Fruit fly (Drosophila melanogaster) whole organism, embryonic: Measurements from ENCODE around the gene NaPi-III.

Source experiments
- Abd-B ChIP-seq: fragments of 200-800 bp; sonication (Bioruptor generic); optimal IDR thresholded peaks from 2 replicates; lab custom pipeline; 2018; ENCODE audit warnings: missing biosample characterization, mild to moderate bottlenecking, missing genetic modification characterization, moderate library complexity
- Bdp1 ChIP-seq: fragments of 200-800 bp; sonication (Bioruptor generic); optimal IDR thresholded peaks from 3 replicates; lab custom pipeline; 2016; ENCODE audit warnings: missing biosample characterization, missing genetic modification characterization
- CG10147 ChIP-seq: fragments of 200-800 bp; sonication (Bioruptor generic); optimal IDR thresholded peaks from 2 replicates; lab custom pipeline; 2019; ENCODE audit warnings: missing biosample characterization, mild to moderate bottlenecking, missing genetic modification characterization, moderate library complexity
- CG10209 ChIP-seq: fragments of 200-800 bp; sonication (Bioruptor generic); optimal IDR thresholded peaks from 3 replicates; lab custom pipeline; 2017; ENCODE audit warnings: missing biosample characterization, mild to moderate bottlenecking, missing genetic modification characterization, missing genetic modification reagents
- CG1024 ChIP-seq: fragments of 200-800 bp; sonication (Bioruptor generic); IDR thresholded peaks from 2 replicates; pipeline ENCODE4 v1.3.6; 2022; ENCODE audit warnings: missing biosample characterization, missing genetic modification characterization
- CG11696 ChIP-seq: fragments of 200-800 bp; sonication (Bioruptor generic); IDR thresholded peaks from 2 replicates; pipeline ENCODE4 v1.3.6; 2022; ENCODE audit warnings: missing biosample characterization, missing genetic modification characterization
- CG12219 ChIP-seq: fragments of 200-800 bp; sonication (Bioruptor generic); optimal IDR thresholded peaks from 3 replicates; lab custom pipeline; 2018; ENCODE audit warnings: missing biosample characterization, mild to moderate bottlenecking, missing genetic modification characterization
- CG18262 ChIP-seq: fragments of 200-800 bp; optimal IDR thresholded peaks from 3 replicates; lab custom pipeline; 2019; ENCODE audit warnings: missing biosample characterization, mild to moderate bottlenecking, missing genetic modification characterization, moderate library complexity
- CG2116 ChIP-seq: fragments of 200-800 bp; sonication (Bioruptor generic); optimal IDR thresholded peaks from 3 replicates; lab custom pipeline; 2018; ENCODE audit warnings: missing biosample characterization, mild to moderate bottlenecking, missing genetic modification characterization
- CG30403 ChIP-seq: fragments of 200-800 bp; sonication (Bioruptor generic); optimal IDR thresholded peaks from 3 replicates; lab custom pipeline; 2016; ENCODE audit warnings: missing biosample characterization, missing genetic modification characterization
- CG31388 ChIP-seq: fragments of 200-800 bp; sonication (Bioruptor generic); optimal IDR thresholded peaks from 2 replicates; lab custom pipeline; 2016; ENCODE audit warnings: missing biosample characterization, missing genetic modification characterization
- CG3163 ChIP-seq: fragments of 200-800 bp; sonication (Bioruptor generic); optimal IDR thresholded peaks from 3 replicates; lab custom pipeline; 2016; ENCODE audit warnings: missing biosample characterization, missing genetic modification characterization
- CG3407 ChIP-seq: fragments of 200-800 bp; sonication (Bioruptor generic); optimal IDR thresholded peaks from 2 replicates; lab custom pipeline; 2018; ENCODE audit warnings: missing biosample characterization, mild to moderate bottlenecking, missing genetic modification characterization
- CG43689 ChIP-seq: fragments of 200-800 bp; sonication (Bioruptor generic); IDR thresholded peaks from 2 replicates; pipeline ENCODE4 v1.3.6; 2022; ENCODE audit warnings: missing biosample characterization, missing genetic modification characterization
- CG7271 ChIP-seq: fragments of 200-800 bp; sonication (Bioruptor generic); optimal IDR thresholded peaks from 2 replicates; lab custom pipeline; 2018; ENCODE audit warnings: missing biosample characterization, mild to moderate bottlenecking, missing genetic modification characterization, moderate library complexity
- CG7745 ChIP-seq: fragments of 200-800 bp; sonication (Bioruptor generic); optimal IDR thresholded peaks from 2 replicates; lab custom pipeline; 2018; ENCODE audit warnings: missing biosample characterization, mild to moderate bottlenecking, missing genetic modification characterization, moderate library complexity
- CG8281 ChIP-seq: fragments of 200-800 bp; sonication (Bioruptor generic); optimal IDR thresholded peaks from 2 replicates; lab custom pipeline; 2018; ENCODE audit warnings: missing biosample characterization, mild to moderate bottlenecking, missing genetic modification characterization, moderate library complexity
- CG8478 ChIP-seq: fragments of >200 bp; optimal IDR thresholded peaks from 2 replicates; lab custom pipeline; 2018
- CHES-1-like ChIP-seq: fragments of 200-800 bp; sonication (Bioruptor generic); optimal IDR thresholded peaks from 2 replicates; lab custom pipeline; 2016; ENCODE audit warnings: missing biosample characterization, missing genetic modification characterization
- Dek ChIP-seq: fragments of 200-800 bp; sonication (Bioruptor generic); optimal IDR thresholded peaks from 3 replicates; lab custom pipeline; 2019; ENCODE audit warnings: missing biosample characterization, mild to moderate bottlenecking, missing genetic modification characterization, moderate library complexity
- Dref ChIP-seq: fragments of 200-800 bp; sonication (Bioruptor generic); IDR thresholded peaks from 2 replicates; pipeline ENCODE4 v1.3.6; 2022; ENCODE audit warnings: missing biosample characterization, missing genetic modification characterization
- Ets97D ChIP-seq: fragments of 200-800 bp; sonication (Bioruptor generic); optimal IDR thresholded peaks from 3 replicates; lab custom pipeline; 2016; ENCODE audit warnings: missing biosample characterization, missing genetic modification characterization
- Fer2 ChIP-seq: fragments of 200-800 bp; sonication (Bioruptor generic); optimal IDR thresholded peaks from 2 replicates; lab custom pipeline; 2018; ENCODE audit warnings: missing biosample characterization, mild to moderate bottlenecking, missing genetic modification characterization, moderate library complexity
- NC2β ChIP-seq: fragments of 200-800 bp; sonication (Bioruptor generic); optimal IDR thresholded peaks from 2 replicates; lab custom pipeline; 2016; ENCODE audit warnings: missing biosample characterization, missing genetic modification characterization
- NK7.1 ChIP-seq: fragments of 200-800 bp; sonication (Bioruptor generic); optimal IDR thresholded peaks from 3 replicates; lab custom pipeline; 2016; ENCODE audit warnings: missing biosample characterization, missing genetic modification characterization
- Optix ChIP-seq: fragments of 200-800 bp; sonication (Bioruptor generic); IDR thresholded peaks from 3 replicates; pipeline ENCODE4 v1.3.6; 2022; ENCODE audit warnings: missing biosample characterization, missing genetic modification characterization
- Sox102F ChIP-seq: fragments of 200-800 bp; sonication (Bioruptor generic); optimal IDR thresholded peaks from 2 replicates; lab custom pipeline; 2018; ENCODE audit warnings: missing biosample characterization, mild to moderate bottlenecking, missing genetic modification characterization, moderate library complexity
- Spps ChIP-seq: fragments of 200-800 bp; sonication (Bioruptor generic); optimal IDR thresholded peaks from 2 replicates; lab custom pipeline; 2018; ENCODE audit warnings: missing biosample characterization, mild to moderate bottlenecking, missing genetic modification characterization
- Stat92E ChIP-seq, 3 experiments: fragments of >200 bp in 2 of 3; fragments of 200-800 bp in 1 of 3; sonication (Bioruptor generic) in 1 of 3; optimal IDR thresholded peaks; 2 replicates each; lab custom pipeline; 2017 to 2019; ENCODE audit warnings: missing biosample characterization in 3 of 3, missing genetic modification characterization in 3 of 3, mild to moderate bottlenecking in 1 of 3, moderate library complexity in 1 of 3
- ase ChIP-seq: fragments of 200-800 bp; sonication (Bioruptor generic); IDR thresholded peaks from 3 replicates; pipeline ENCODE4 v1.3.6; 2022; ENCODE audit warnings: missing biosample characterization, missing genetic modification characterization
- bbx ChIP-seq: fragments of 200-800 bp; sonication (Bioruptor generic); IDR thresholded peaks from 2 replicates; pipeline ENCODE4 v1.3.6; 2022; ENCODE audit warnings: missing biosample characterization, missing genetic modification characterization; ENCODE audit not compliant: partially characterized antibody
- cg ChIP-seq: fragments of 200-800 bp; sonication (Bioruptor generic); optimal IDR thresholded peaks from 3 replicates; lab custom pipeline; 2019; ENCODE audit warnings: missing biosample characterization, mild to moderate bottlenecking, missing genetic modification characterization, moderate library complexity
- ems ChIP-seq: fragments of 200-800 bp; sonication (Bioruptor generic); optimal IDR thresholded peaks from 3 replicates; lab custom pipeline; 2016; ENCODE audit warnings: missing biosample characterization, missing genetic modification characterization
- hkb ChIP-seq, 2 experiments: fragments of 200-800 bp in 1 of 2; fragments of >200 bp in 1 of 2; sonication (Bioruptor generic) in 1 of 2; IDR thresholded peaks in 1 of 2; optimal IDR thresholded peaks in 1 of 2; 2 replicates each; pipeline versions ENCODE4 v1.3.6 to Lab custom; 2017 to 2022; ENCODE audit warnings: missing biosample characterization in 1 of 2, missing genetic modification characterization in 1 of 2
- ind ChIP-seq: fragments of 200-800 bp; sonication (Bioruptor generic); optimal IDR thresholded peaks from 3 replicates; lab custom pipeline; 2016; ENCODE audit warnings: missing biosample characterization, missing genetic modification characterization
- jigr1 ChIP-seq: fragments of 200-800 bp; sonication (Bioruptor generic); IDR thresholded peaks from 3 replicates; pipeline ENCODE4 v1.3.6; 2022; ENCODE audit warnings: missing biosample characterization, missing genetic modification characterization
- kah ChIP-seq: fragments of 200-800 bp; sonication (Bioruptor generic); optimal IDR thresholded peaks from 2 replicates; lab custom pipeline; 2018; ENCODE audit warnings: missing biosample characterization, mild to moderate bottlenecking, missing genetic modification characterization
- luna ChIP-seq: fragments of 200-800 bp; sonication (Bioruptor generic); optimal IDR thresholded peaks from 2 replicates; lab custom pipeline; 2016; ENCODE audit warnings: missing biosample characterization, missing genetic modification characterization
- nau ChIP-seq: fragments of 200-800 bp; sonication (Bioruptor generic); optimal IDR thresholded peaks from 3 replicates; lab custom pipeline; 2017; ENCODE audit warnings: missing biosample characterization, mild to moderate bottlenecking, missing genetic modification characterization, missing genetic modification reagents
- pzg ChIP-seq: fragments of 200-800 bp; sonication (Bioruptor generic); optimal IDR thresholded peaks from 3 replicates; lab custom pipeline; 2018; ENCODE audit warnings: missing biosample characterization, mild to moderate bottlenecking, missing genetic modification characterization, moderate library complexity
- rib ChIP-seq: fragments of 200-800 bp; sonication (Bioruptor generic); IDR thresholded peaks from 2 replicates; pipeline ENCODE4 v1.3.6; 2022; ENCODE audit warnings: missing biosample characterization, missing genetic modification characterization
- run ChIP-seq: fragments of 200-800 bp; sonication (Bioruptor generic); optimal IDR thresholded peaks from 3 replicates; lab custom pipeline; 2018; ENCODE audit warnings: missing biosample characterization, mild to moderate bottlenecking, missing genetic modification characterization
- seq ChIP-seq: fragments of 200-800 bp; sonication (Bioruptor generic); IDR thresholded peaks from 2 replicates; pipeline ENCODE4 v1.3.6; 2022; ENCODE audit warnings: missing biosample characterization, missing genetic modification characterization
- slp2 ChIP-seq: fragments of 200-800 bp; sonication (Bioruptor generic); optimal IDR thresholded peaks from 2 replicates; lab custom pipeline; 2016; ENCODE audit warnings: missing biosample characterization, missing genetic modification characterization
- tll ChIP-seq, 2 experiments: fragments of 200-800 bp in 1 of 2; fragments of >200 bp in 1 of 2; sonication (Bioruptor generic) in 1 of 2; optimal IDR thresholded peaks; 2 replicates each; lab custom pipeline; 2017 to 2019; ENCODE audit warnings: missing biosample characterization in 2 of 2, missing genetic modification characterization in 2 of 2, mild to moderate bottlenecking in 1 of 2, moderate library complexity in 1 of 2
- vfl ChIP-seq: fragments of 200-800 bp; sonication (Bioruptor generic); optimal IDR thresholded peaks from 2 replicates; lab custom pipeline; 2016; ENCODE audit warnings: missing biosample characterization, missing genetic modification characterization
- wek ChIP-seq: fragments of 200-800 bp; sonication (Bioruptor generic); optimal IDR thresholded peaks from 3 replicates; lab custom pipeline; 2018; ENCODE audit warnings: missing biosample characterization, mild to moderate bottlenecking, missing genetic modification characterization, moderate library complexity
- zf30C ChIP-seq: fragments of 200-800 bp; sonication (Bioruptor generic); optimal IDR thresholded peaks from 3 replicates; lab custom pipeline; 2018; ENCODE audit warnings: missing biosample characterization, mild to moderate bottlenecking, missing genetic modification characterization

NaPi-III gene

DNA sequence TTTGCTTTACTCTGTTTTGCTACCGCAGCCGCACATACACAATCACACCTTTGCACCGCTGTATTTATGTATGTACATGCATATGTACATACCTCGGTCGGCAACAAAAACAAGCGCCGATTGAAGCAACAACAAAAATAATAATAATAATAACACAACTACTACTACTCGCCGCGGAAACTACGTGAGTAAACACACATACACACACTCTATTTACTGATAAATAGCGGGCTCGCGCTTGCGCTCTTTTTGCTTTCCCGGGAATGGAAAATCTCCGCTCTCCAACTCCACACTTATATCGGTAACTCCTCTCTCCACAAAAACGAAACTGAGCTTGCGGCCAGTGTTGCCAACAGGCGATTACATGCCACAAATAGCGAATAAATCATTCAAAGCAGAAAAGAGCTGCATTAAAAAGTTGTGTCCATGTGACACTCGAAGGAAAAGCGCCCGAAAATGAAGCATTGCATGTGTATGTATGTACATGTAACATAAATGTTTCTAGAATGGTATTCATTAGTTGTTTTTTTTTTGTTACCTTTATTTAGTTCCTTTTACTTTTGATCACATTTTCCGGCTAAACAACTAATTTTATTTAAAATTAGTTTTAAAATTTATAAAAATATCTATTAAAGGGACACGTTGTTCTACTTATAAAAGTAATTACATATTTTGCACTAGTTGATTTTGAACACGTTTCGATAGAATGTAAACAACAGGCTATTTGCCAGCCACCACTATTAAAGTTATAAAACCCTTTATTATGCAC is 4.3 kb upstream of the NaPi-III start (continued):
- no peak for TF ChIP-seq Abd-B
- TF ChIP-seq Optix (GFP tag; lab: Robert Waterston, UW) = peak; percentile 57; the same call in 1 of the 3 replicates
- TF ChIP-seq CG8281 (tag; lab: Kevin White, UChicago) = peak; percentile 64
- TF ChIP-seq ems (GFP tag; lab: Kevin White, UChicago) = peak; percentile 15
- TF ChIP-seq ind (GFP tag; lab: Kevin White, UChicago) = no peak
- peak; percentile 71 for TF ChIP-seq CG7271 (tag; lab: Kevin White, UChicago)
- TF ChIP-seq CG31388 (GFP tag; lab: Kevin White, UChicago) = peak; percentile 5
- TF ChIP-seq CG1024 (GFP tag; lab: Robert Waterston, UW) = peak; percentile 68; the same call in 1 of the 2 replicates
- peak; percentile 81 for TF ChIP-seq CG10209 (GFP tag; lab: Kevin White, UChicago)
- TF ChIP-seq Dek (tag; lab: Kevin White, UChicago) = peak; percentile 55
- peak; percentile 89 for TF ChIP-seq rib (GFP tag; lab: Robert Waterston, UW)
- peak; percentile 8 for TF ChIP-seq Ets97D
- peak; percentile 51 for TF ChIP-seq Fer2
- peak; percentile 81 for TF ChIP-seq NC2β (GFP tag; lab: Kevin White, UChicago)
- no peak for TF ChIP-seq luna (GFP tag; lab: Kevin White, UChicago)
- peak; percentile 14 for TF ChIP-seq pzg (GFP tag; lab: Kevin White, UChicago)
- TF ChIP-seq CG7745 (tag; lab: Kevin White, UChicago) = peak; percentile 81
- peak; percentile 44 for TF ChIP-seq Spps (tag; lab: Kevin White, UChicago)
- peak; percentile 72 for TF ChIP-seq CG3163 (GFP tag; lab: Kevin White, UChicago)
- TF ChIP-seq nau = peak; percentile 83
- TF ChIP-seq seq (GFP tag; lab: Robert Waterston, UW) = peak; percentile 80
- 0 out of 3 replicates have a peak, but pooled peaks have one; percentile 30 for TF ChIP-seq ase
- no peak for TF ChIP-seq jigr1
- TF ChIP-seq CG10147 (GFP tag; lab: Kevin White, UChicago) = peak; percentile 69
- TF ChIP-seq CG8478 (lab: Kevin White, UChicago) = no peak
- peak; percentile 54 for TF ChIP-seq CG2116 (GFP tag; lab: Kevin White, UChicago)
- TF ChIP-seq Dref = no peak
- TF ChIP-seq Sox102F = no peak
- peak in 1 of 3 experiments; percentile 15 for TF ChIP-seq Stat92E (GFP tag; optimal IDR thresholded peaks at IDR 0.05; lab: Kevin White, UChicago)
- TF ChIP-seq cg (GFP tag; lab: Kevin White, UChicago) = peak; percentile 99
- peak; percentile 26; the same call in 1 of the 2 replicates for TF ChIP-seq bbx (GFP tag; lab: Robert Waterston, UW)
- no peak for TF ChIP-seq hkb (optimal IDR thresholded peaks at IDR 0.05; lab: Kevin White, UChicago)
- peak; percentile 85 for TF ChIP-seq hkb (GFP tag; IDR thresholded peaks at IDR 0.05; lab: Robert Waterston, UW)
- TF ChIP-seq CG30403 = peak; percentile 17
- TF ChIP-seq wek = peak; percentile 87
- TF ChIP-seq CG43689 (GFP tag; lab: Robert Waterston, UW) = no peak
- TF ChIP-seq NK7.1 (GFP tag; lab: Kevin White, UChicago) = peak; percentile 40
- TF ChIP-seq CG11696 (GFP tag; lab: Robert Waterston, UW) = 0 out of 2 replicates have a peak, but pooled peaks have one; percentile 26
- TF ChIP-seq run (tag; lab: Kevin White, UChicago) = peak; percentile 63
- TF ChIP-seq CG18262 (tag; lab: Kevin White, UChicago) = peak; percentile 30
- TF ChIP-seq Bdp1 (GFP tag; lab: Kevin White, UChicago) = peak; percentile 4
- peak; percentile 51 for TF ChIP-seq zf30C (GFP tag; lab: Kevin White, UChicago)
- TF ChIP-seq CHES-1-like = peak; percentile 84
- TF ChIP-seq vfl (GFP tag; lab: Kevin White, UChicago) = peak; percentile 24
- peak; percentile 76 for TF ChIP-seq CG12219 (GFP tag; lab: Kevin White, UChicago)
- peak in 1 of 2 experiments; percentile 56 for TF ChIP-seq tll (GFP tag; optimal IDR thresholded peaks at IDR 0.05; lab: Kevin White, UChicago)
- peak; percentile 58 for TF ChIP-seq kah (GFP tag; lab: Kevin White, UChicago)
- TF ChIP-seq slp2 (GFP tag; lab: Kevin White, UChicago) = peak; percentile 52
- TF ChIP-seq CG3407 (GFP tag; lab: Kevin White, UChicago) = peak; percentile 87
